Worm (Caenorhabditis elegans): Measurements from ENCODE around the gene C49H3.3.

ce11 chrIV:7940919-7941318, 16.8 kb downstream of the C49H3.3 start, which contains the start of gene exc-9:
- TF ChIP-seq zag-1 (tag; optimal IDR thresholded peaks at IDR 0.05): no peak
- TF ChIP-seq ceh-82 (tag; optimal IDR thresholded peaks at IDR 0.05): no peak
- TF ChIP-seq aly-2 (tag; optimal IDR thresholded peaks at IDR 0.05): no peak
- no peak for TF ChIP-seq ceh-16 (tag; optimal IDR thresholded peaks at IDR 0.05)
